Fruit fly (Drosophila melanogaster): ENCODE data around the gene CG13606.
A peak's percentile ranks its signal among the peaks of the same experiment; 100 is the strongest.

Gene CG13606

DNA sequence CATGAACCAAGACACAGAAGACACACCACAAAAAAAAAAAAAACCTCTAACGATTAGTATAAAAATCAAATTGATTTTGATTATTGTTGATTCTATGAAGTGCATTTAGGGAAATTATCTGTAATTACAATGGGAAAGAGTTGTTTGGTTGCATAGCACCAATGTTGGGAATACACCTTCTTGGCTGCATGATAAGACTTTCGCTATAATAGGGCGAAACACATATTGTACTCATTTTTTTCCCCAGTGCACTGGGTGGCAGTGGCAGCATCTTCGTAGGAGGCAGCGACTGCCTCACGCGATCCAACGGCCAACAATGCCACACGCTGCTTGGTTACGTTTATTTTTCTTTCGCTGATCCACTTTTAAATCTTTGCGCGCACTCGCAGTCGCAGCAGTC lies 31.6 kb downstream of the CG13606 start (continued):
- TF ChIP-seq ss (GFP tag; optimal IDR thresholded peaks at IDR 0.05) (no peak), Hr38 (GFP tag; optimal IDR thresholded peaks at IDR 0.05) (no peak), CG1621 (tag; optimal IDR thresholded peaks at IDR 0.05) (no peak), CG32006 (GFP tag; optimal IDR thresholded peaks at IDR 0.05) (peak; percentile 87), Sox15 (GFP tag; optimal IDR thresholded peaks at IDR 0.05) (no peak), Eip78C (GFP tag) (peak; percentile 78), Sox14 (GFP tag; optimal IDR thresholded peaks at IDR 0.05) (peak; percentile 32), Sox102F (GFP tag; optimal IDR thresholded peaks at IDR 0.05) (no peak), Blimp-1 (GFP tag; optimal IDR thresholded peaks at IDR 0.05) (no peak), pdm3 (GFP tag; optimal IDR thresholded peaks at IDR 0.05) (peak; percentile 40), achi (GFP tag; optimal IDR thresholded peaks at IDR 0.05) (peak; percentile 34), fkh (GFP tag; optimal IDR thresholded peaks at IDR 0.05) (no peak), CG34406 (GFP tag; optimal IDR thresholded peaks at IDR 0.05) (peak; percentile 12), topi (GFP tag; optimal IDR thresholded peaks at IDR 0.05) (no peak), esn (GFP tag; optimal IDR thresholded peaks at IDR 0.05) (no peak), CG4318 (GFP tag; optimal IDR thresholded peaks at IDR 0.05) (peak; percentile 84), spab (GFP tag; optimal IDR thresholded peaks at IDR 0.05) (no peak), CG6276 (GFP tag; optimal IDR thresholded peaks at IDR 0.05) (peak; percentile 49)

DNA sequence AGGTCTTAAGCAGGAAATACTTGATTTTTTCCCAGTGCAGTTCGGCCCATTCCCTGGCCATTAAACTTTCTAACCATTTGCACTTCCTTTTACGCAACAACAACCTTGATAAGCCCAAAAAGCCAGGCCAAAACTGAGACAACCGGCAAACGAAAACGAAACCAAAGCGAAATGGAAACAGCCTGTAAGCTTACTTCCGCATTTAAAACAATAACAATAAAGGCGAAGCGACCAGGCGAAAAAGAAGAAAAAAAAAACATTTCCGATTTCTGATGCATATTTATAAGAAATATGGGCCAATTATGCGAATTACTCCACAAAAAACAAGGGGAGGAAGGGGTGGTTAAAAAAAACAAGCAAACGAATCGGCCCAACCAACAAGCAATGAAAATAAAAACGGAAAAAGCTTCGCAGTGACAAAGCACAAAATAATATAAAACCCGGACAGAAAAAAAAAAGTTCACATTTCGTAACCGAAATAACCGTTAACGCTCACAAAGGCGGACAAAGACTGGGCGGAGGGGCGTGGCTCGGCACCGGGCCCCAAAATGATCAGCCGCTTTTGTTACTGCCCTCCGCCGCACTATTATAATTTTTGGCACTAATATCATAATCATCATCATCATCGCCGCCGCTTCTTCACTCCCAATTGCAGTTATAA lies 32.9 kb downstream of the CG13606 start:
- TF ChIP-seq Blimp-1 (GFP tag; optimal IDR thresholded peaks at IDR 0.05) (peak; percentile 80), CG6854 (GFP tag; optimal IDR thresholded peaks at IDR 0.05) (peak; percentile 15), vri (GFP tag; optimal IDR thresholded peaks at IDR 0.05) (peak; percentile 6), topi (GFP tag; optimal IDR thresholded peaks at IDR 0.05) (no peak)

dm6 chr3R:24205935-24206334 lies 33.5 kb downstream of the CG13606 start:
- TF ChIP-seq Smox (GFP tag; optimal IDR thresholded peaks at IDR 0.05) = peak; percentile 28
- no peak for TF ChIP-seq CG6808 (GFP tag; optimal IDR thresholded peaks at IDR 0.05)
- TF ChIP-seq CG31627 (GFP tag; optimal IDR thresholded peaks at IDR 0.05) = peak; percentile 41
- peak; percentile 32 for TF ChIP-seq Sox102F (GFP tag; optimal IDR thresholded peaks at IDR 0.05)
- no peak for TF ChIP-seq CG9139 (GFP tag; optimal IDR thresholded peaks at IDR 0.05)
- peak; percentile 47 for TF ChIP-seq topi (GFP tag; optimal IDR thresholded peaks at IDR 0.05)
- TF ChIP-seq CG10631 (GFP tag; optimal IDR thresholded peaks at IDR 0.05) = peak; percentile 34
- TF ChIP-seq fkh (GFP tag; optimal IDR thresholded peaks at IDR 0.05) = no peak
- peak; percentile 23 for TF ChIP-seq Blimp-1 (GFP tag; optimal IDR thresholded peaks at IDR 0.05)
- no peak for TF ChIP-seq CG8319 (GFP tag; optimal IDR thresholded peaks at IDR 0.05)
- TF ChIP-seq Eip93F (GFP tag; optimal IDR thresholded peaks at IDR 0.05) = no peak
- peak; percentile 75 for TF ChIP-seq CG32006 (GFP tag; optimal IDR thresholded peaks at IDR 0.05)
- no peak for TF ChIP-seq Ets21C (GFP tag; optimal IDR thresholded peaks at IDR 0.05)
- TF ChIP-seq CG1621 (tag; optimal IDR thresholded peaks at IDR 0.05) = no peak
- no peak for TF ChIP-seq CG6854 (GFP tag; optimal IDR thresholded peaks at IDR 0.05)
- TF ChIP-seq CG8119 (GFP tag; IDR thresholded peaks at IDR 0.05) = peak; percentile 37; the same call in 2 of the 3 replicates
- TF ChIP-seq Hr4 (GFP tag; optimal IDR thresholded peaks at IDR 0.05) = peak; percentile 35
- no peak for TF ChIP-seq CG10669 (GFP tag; optimal IDR thresholded peaks at IDR 0.05)
- no peak for TF ChIP-seq vri (GFP tag; optimal IDR thresholded peaks at IDR 0.05)
- no peak for TF ChIP-seq Hr38 (GFP tag; optimal IDR thresholded peaks at IDR 0.05)
- TF ChIP-seq esn (GFP tag; optimal IDR thresholded peaks at IDR 0.05) = peak; percentile 59
- peak; percentile 51 for TF ChIP-seq CG11902 (GFP tag; optimal IDR thresholded peaks at IDR 0.05)
- TF ChIP-seq CG3032 (tag; optimal IDR thresholded peaks at IDR 0.05) = no peak
- no peak for TF ChIP-seq Eip75B (GFP tag; optimal IDR thresholded peaks at IDR 0.05)
- TF ChIP-seq CG7368 (GFP tag; optimal IDR thresholded peaks at IDR 0.05) = no peak
- TF ChIP-seq achi (GFP tag; optimal IDR thresholded peaks at IDR 0.05) = peak; percentile 46
- peak; percentile 32 for TF ChIP-seq CG4318 (GFP tag; optimal IDR thresholded peaks at IDR 0.05)
- peak; percentile 33 for TF ChIP-seq lz (GFP tag; optimal IDR thresholded peaks at IDR 0.05)
- TF ChIP-seq spab (GFP tag; optimal IDR thresholded peaks at IDR 0.05) = no peak
- peak; percentile 34; the same call in 1 of the 2 replicates for TF ChIP-seq CG15336 (GFP tag; IDR thresholded peaks at IDR 0.05)
- TF ChIP-seq Lpt (GFP tag; optimal IDR thresholded peaks at IDR 0.05) = peak; percentile 7
- no peak for TF ChIP-seq fd59A (GFP tag; optimal IDR thresholded peaks at IDR 0.05)
- peak; percentile 31 for TF ChIP-seq Sox15 (GFP tag; optimal IDR thresholded peaks at IDR 0.05)
- TF ChIP-seq net (GFP tag; optimal IDR thresholded peaks at IDR 0.05) = peak; percentile 28
- peak; percentile 74 for TF ChIP-seq CG34406 (GFP tag; optimal IDR thresholded peaks at IDR 0.05)
- TF ChIP-seq CG8632 (GFP tag; optimal IDR thresholded peaks at IDR 0.05) = peak; percentile 46
- no peak for TF ChIP-seq fd85E (GFP tag; optimal IDR thresholded peaks at IDR 0.05)
- peak; percentile 47 for TF ChIP-seq CG3919 (GFP tag; optimal IDR thresholded peaks at IDR 0.05)
- no peak for TF ChIP-seq CG16779 (tag; optimal IDR thresholded peaks at IDR 0.05)
